Fruit fly (Drosophila melanogaster): Measurements from ENCODE around the gene fid.

The fid gene

dm6 chr3R:26008892-26009539 lies 39.1 kb downstream of the fid start (continued):
- TF ChIP-seq NfI (GFP tag; optimal IDR thresholded peaks at IDR 0.05) (peak; percentile 84), gcm (GFP tag; optimal IDR thresholded peaks at IDR 0.05) (peak; percentile 83), nmo (GFP tag; optimal IDR thresholded peaks at IDR 0.05) (peak; percentile 93), dmrt99B (tag; optimal IDR thresholded peaks at IDR 0.05) (peak; percentile 93), CG9437 (GFP tag; optimal IDR thresholded peaks at IDR 0.05) (peak; percentile 83), CkIIα-i1 (GFP tag; IDR thresholded peaks at IDR 0.05) (no peak), knrl (GFP tag; IDR thresholded peaks at IDR 0.05; ENCODE audit: partially characterized antibody) (no peak), Sox100B (GFP tag; optimal IDR thresholded peaks at IDR 0.05) (peak; percentile 89), twi (tag; optimal IDR thresholded peaks at IDR 0.05) (peak; percentile 72), CG7357 (GFP tag; IDR thresholded peaks at IDR 0.05) (peak; percentile 74; the same call in 2 of the 3 replicates), Nf-YA (GFP tag; IDR thresholded peaks at IDR 0.05) (peak; percentile 60; the same call in 1 of the 2 replicates), D19B (GFP tag; optimal IDR thresholded peaks at IDR 0.05) (peak; percentile 57), CG8765 (GFP tag; IDR thresholded peaks at IDR 0.05) (0 out of 2 replicates have a peak, but pooled peaks have one; percentile 53), CG9215 (GFP tag; IDR thresholded peaks at IDR 0.05) (peak; percentile 72), Elba2 (GFP tag; optimal IDR thresholded peaks at IDR 0.05) (peak; percentile 8), stc (GFP tag; IDR thresholded peaks at IDR 0.05) (peak; percentile 86), CG1832 (GFP tag; optimal IDR thresholded peaks at IDR 0.05) (no peak), Atf6 (GFP tag; IDR thresholded peaks at IDR 0.05) (peak; percentile 76), CG13624 (GFP tag; optimal IDR thresholded peaks at IDR 0.05) (peak; percentile 81), CG15479 (GFP tag; optimal IDR thresholded peaks at IDR 0.05) (no peak), CG7372 (GFP tag; IDR thresholded peaks at IDR 0.05) (peak; percentile 82), caup (GFP tag; optimal IDR thresholded peaks at IDR 0.05; ENCODE audit: severe bottlenecking) (peak; percentile 75), cas (GFP tag; IDR thresholded peaks at IDR 0.05) (peak; percentile 38; the same call in 1 of the 2 replicates), CG18764 (GFP tag; optimal IDR thresholded peaks at IDR 0.05) (peak; percentile 84), Hsf (GFP tag; optimal IDR thresholded peaks at IDR 0.05) (peak; percentile 91), chinmo (GFP tag; IDR thresholded peaks at IDR 0.05; ENCODE audit: partially characterized antibody) (0 out of 4 replicates have a peak, but pooled peaks have one; percentile 22), bowl (GFP tag; IDR thresholded peaks at IDR 0.05) (peak; percentile 57; the same call in 1 of the 2 replicates), Abd-B (GFP tag; optimal IDR thresholded peaks at IDR 0.05) (peak; percentile 83), CG2129 (GFP tag; IDR thresholded peaks at IDR 0.05; ENCODE audit: partially characterized antibody) (no peak), CG14965 (GFP tag; optimal IDR thresholded peaks at IDR 0.05; ENCODE audit: borderline replicate concordance) (peak; percentile 50), nerfin-2 (GFP tag; IDR thresholded peaks at IDR 0.05; ENCODE audit: partially characterized antibody) (no peak), toy (GFP tag; IDR thresholded peaks at IDR 0.05) (0 out of 2 replicates have a peak, but pooled peaks have one; percentile 24), CG15073 (GFP tag; optimal IDR thresholded peaks at IDR 0.05) (peak; percentile 63), Camta (GFP tag; optimal IDR thresholded peaks at IDR 0.05) (peak; percentile 90), CG6683 (GFP tag; optimal IDR thresholded peaks at IDR 0.05) (peak; percentile 56), CG31224 (GFP tag; IDR thresholded peaks at IDR 0.05) (0 out of 2 replicates have a peak, but pooled peaks have one; percentile 37), Asciz (GFP tag; optimal IDR thresholded peaks at IDR 0.05) (peak; percentile 88), gfzf (GFP tag; optimal IDR thresholded peaks at IDR 0.05) (no peak), unc-4 (GFP tag; IDR thresholded peaks at IDR 0.05; ENCODE audit: partially characterized antibody) (no peak), CG6254 (GFP tag; optimal IDR thresholded peaks at IDR 0.05) (peak; percentile 79), TFAM (GFP tag; optimal IDR thresholded peaks at IDR 0.05) (no peak), CG8290 (GFP tag; optimal IDR thresholded peaks at IDR 0.05) (peak; percentile 74), CG8290 (tag; optimal IDR thresholded peaks at IDR 0.05) (peak in 1 of 2 experiments; percentile 86), ttk (GFP tag; IDR thresholded peaks at IDR 0.05) (peak; percentile 85), CG6272 (GFP tag; IDR thresholded peaks at IDR 0.05) (peak; percentile 81), ERR (GFP tag; optimal IDR thresholded peaks at IDR 0.05) (peak; percentile 63), z (GFP tag; IDR thresholded peaks at IDR 0.05) (no peak), hb (GFP tag; IDR thresholded peaks at IDR 0.05; ENCODE audit: partially characterized antibody) (no peak), CG9932 (GFP tag; IDR thresholded peaks at IDR 0.05) (peak; percentile 80)
